Worm (Caenorhabditis elegans): ENCODE data around the gene ncx-10.

ce11 chrV:7978798-7979197 is 45.9 kb upstream of the ncx-10 start:
- TF ChIP-seq ref-1 (GFP tag; conservative IDR thresholded peaks at IDR 0.05) (no peak), med-1 (GFP tag; optimal IDR thresholded peaks at IDR 0.05; ENCODE audit: insufficient read depth) (no peak), ztf-23 (GFP tag; IDR thresholded peaks at IDR 0.05) (0 out of 2 replicates have a peak, but pooled peaks have one; percentile 30), tab-1 (GFP tag; IDR thresholded peaks at IDR 0.05) (no peak), klf-2 (GFP tag; conservative IDR thresholded peaks at IDR 0.05) (no peak)
